Worm (Caenorhabditis elegans) whole organism, young adult: ENCODE data around the gene C49H3.16.

Experiments
- B0035.1 ChIP-seq: sonication (generic microtip); optimal IDR thresholded peaks from 2 replicates; lab custom pipeline; 2016; ENCODE audit warnings: missing genetic modification characterization, mild to moderate bottlenecking, missing compliant biosample characterization, missing genotype, missing genetic modification reagents
- B0261.1 ChIP-seq: sonication (generic microtip); optimal IDR thresholded peaks from 2 replicates; lab custom pipeline; 2016; ENCODE audit warnings: mild to moderate bottlenecking, missing genetic modification characterization, moderate library complexity, missing compliant biosample characterization
- B0336.3 ChIP-seq: fragments of 200-800 bp; sonication (Bioruptor generic); IDR thresholded peaks from 2 replicates; pipeline ENCODE4 v1.3.6; 2022; ENCODE audit warnings: missing genetic modification characterization, missing compliant biosample characterization
- C17E4.6 ChIP-seq: fragments of 200-800 bp; sonication (Bioruptor generic); IDR thresholded peaks from 2 replicates; pipeline ENCODE4 v1.3.6; 2022; ENCODE audit warnings: missing genetic modification reagents, missing genetic modification characterization, missing compliant biosample characterization
- F10E7.11 ChIP-seq: sonication (generic microtip); optimal IDR thresholded peaks from 2 replicates; lab custom pipeline; 2017; ENCODE audit warnings: mild to moderate bottlenecking, missing genetic modification characterization, moderate library complexity, missing compliant biosample characterization
- F49E8.2 ChIP-seq: sonication (generic microtip); optimal IDR thresholded peaks from 3 replicates; lab custom pipeline; 2017; ENCODE audit warnings: missing genetic modification characterization, mild to moderate bottlenecking, missing compliant biosample characterization, antibody characterized with exemption, moderate library complexity; ENCODE audit not compliant: insufficient read depth
- F57C9.4 ChIP-seq: sonication (generic microtip); optimal IDR thresholded peaks from 2 replicates; lab custom pipeline; 2017; ENCODE audit warnings: mild to moderate bottlenecking, missing genetic modification characterization, missing compliant biosample characterization
- T26A5.8 ChIP-seq: sonication (generic microtip); optimal IDR thresholded peaks from 2 replicates; lab custom pipeline; 2016; ENCODE audit warnings: missing genetic modification characterization, missing compliant biosample characterization
- Y53G8AR.9 ChIP-seq: fragments of 200-800 bp; sonication (Bioruptor generic); conservative IDR thresholded peaks from 2 replicates; pipeline ENCODE4 v1.3.6; 2022; ENCODE audit warnings: missing genetic modification reagents, missing genetic modification characterization, missing compliant biosample characterization
- atf-7 ChIP-seq: sonication (generic microtip); optimal IDR thresholded peaks from 2 replicates; lab custom pipeline; 2017; ENCODE audit warnings: mild to moderate bottlenecking, missing genetic modification characterization, missing compliant biosample characterization
- athp-1 ChIP-seq: sonication (generic microtip); optimal IDR thresholded peaks from 2 replicates; lab custom pipeline; 2017; ENCODE audit warnings: mild to moderate bottlenecking, missing genetic modification characterization, missing compliant biosample characterization
- cebp-2 ChIP-seq: fragments of 200-800 bp; sonication (Bioruptor generic); IDR thresholded peaks from 2 replicates; pipeline ENCODE4 v1.3.6; 2022; ENCODE audit warnings: missing genetic modification characterization, missing compliant biosample characterization
- ceh-40 ChIP-seq: fragments of 200-800 bp; sonication (Bioruptor generic); IDR thresholded peaks from 2 replicates; pipeline ENCODE4 v1.3.6; 2022; ENCODE audit warnings: missing genetic modification characterization, missing compliant biosample characterization
- ceh-58 ChIP-seq: fragments of 200-800 bp; sonication (Bioruptor generic); IDR thresholded peaks from 2 replicates; pipeline ENCODE4 v1.3.6; 2022; ENCODE audit warnings: missing genetic modification characterization, missing compliant biosample characterization
- chd-7 ChIP-seq: sonication (generic microtip); optimal IDR thresholded peaks from 2 replicates; lab custom pipeline; 2016; ENCODE audit warnings: mild to moderate bottlenecking, missing genetic modification characterization, moderate library complexity, missing compliant biosample characterization
- dpl-1 ChIP-seq: fragments of 150-350 bp; optimal IDR thresholded peaks from 2 replicates; lab custom pipeline; 2014; ENCODE audit warnings: missing biosample characterization, missing genetic modification reagents, missing genetic modification characterization
- efl-1 ChIP-seq: fragments of 150-350 bp; optimal IDR thresholded peaks from 2 replicates; lab custom pipeline; 2014; ENCODE audit warnings: missing biosample characterization, missing genetic modification reagents, missing genetic modification characterization
- egl-18 ChIP-seq: fragments of 200-800 bp; sonication (Bioruptor generic); IDR thresholded peaks from 2 replicates; pipeline ENCODE4 v1.3.6; 2022; ENCODE audit warnings: missing genetic modification reagents, missing genetic modification characterization, missing compliant biosample characterization
- egl-44 ChIP-seq: fragments of 200-800 bp; sonication (Bioruptor generic); IDR thresholded peaks from 2 replicates; pipeline ENCODE4 v1.3.6; 2022; ENCODE audit warnings: missing genetic modification reagents, missing genetic modification characterization, missing compliant biosample characterization
- ets-4 ChIP-seq: fragments of 200-800 bp; sonication (Bioruptor generic); optimal IDR thresholded peaks from 2 replicates; lab custom pipeline; 2018; ENCODE audit warnings: mild to moderate bottlenecking, missing genetic modification characterization, missing compliant biosample characterization
- him-1 ChIP-seq: sonication (generic microtip); optimal IDR thresholded peaks from 2 replicates; lab custom pipeline; 2016; ENCODE audit warnings: missing genotype, missing genetic modification reagents, missing genetic modification characterization, missing compliant biosample characterization
- hlh-12 ChIP-seq: sonication (generic microtip); optimal IDR thresholded peaks from 2 replicates; lab custom pipeline; 2016; ENCODE audit warnings: missing genetic modification characterization, missing compliant biosample characterization
- hmg-1.2 ChIP-seq: fragments of 200-800 bp; sonication (Bioruptor generic); IDR thresholded peaks from 2 replicates; pipeline ENCODE4 v1.3.6; 2022; ENCODE audit warnings: missing genetic modification reagents, missing genetic modification characterization, missing compliant biosample characterization
- hrde-1 ChIP-seq: sonication (generic microtip); optimal IDR thresholded peaks from 2 replicates; lab custom pipeline; 2016; ENCODE audit warnings: missing genetic modification characterization, mild to moderate bottlenecking, missing compliant biosample characterization, moderate library complexity, missing genotype, missing genetic modification reagents, borderline replicate concordance
- hsf-1 ChIP-seq: fragments of 200-800 bp; sonication (Bioruptor generic); IDR thresholded peaks from 2 replicates; pipeline ENCODE4 v1.3.6; 2022; ENCODE audit warnings: missing genetic modification reagents, missing genetic modification characterization, missing compliant biosample characterization
- lin-26 ChIP-seq: fragments of 200-800 bp; sonication (Bioruptor generic); IDR thresholded peaks from 2 replicates; pipeline ENCODE4 v1.3.6; 2022; ENCODE audit warnings: missing genetic modification reagents, missing genetic modification characterization, missing compliant biosample characterization
- lin-35 ChIP-seq, 3 experiments: fragments of 150-350 bp in 2 of 3; sonication (generic microtip) in 1 of 3; optimal IDR thresholded peaks; 2 replicates each; lab custom pipeline; 2014 to 2018; ENCODE audit warnings: missing biosample characterization in 3 of 3, missing genetic modification characterization in 3 of 3, missing genetic modification reagents in 3 of 3
- lin-54 ChIP-seq: fragments of 200-800 bp; sonication (Bioruptor generic); optimal IDR thresholded peaks from 2 replicates; lab custom pipeline; 2018; ENCODE audit warnings: mild to moderate bottlenecking, missing genetic modification characterization, missing compliant biosample characterization
- lir-1 ChIP-seq: fragments of 200-800 bp; sonication (Bioruptor generic); conservative IDR thresholded peaks from 2 replicates; pipeline ENCODE4 v1.3.6; 2022; ENCODE audit warnings: missing genetic modification reagents, missing genetic modification characterization, missing compliant biosample characterization
- lsl-1 ChIP-seq: fragments of 200-800 bp; sonication (Bioruptor generic); optimal IDR thresholded peaks from 2 replicates; lab custom pipeline; 2018; ENCODE audit warnings: mild to moderate bottlenecking, missing genetic modification characterization, moderate library complexity, missing compliant biosample characterization
- madf-6 ChIP-seq: fragments of 200-800 bp; sonication (Bioruptor generic); IDR thresholded peaks from 2 replicates; pipeline ENCODE4 v1.3.6; 2022; ENCODE audit warnings: missing genetic modification reagents, missing genetic modification characterization, missing compliant biosample characterization
- mcd-1 ChIP-seq: fragments of 200-800 bp; sonication (Bioruptor generic); IDR thresholded peaks from 2 replicates; pipeline ENCODE4 v1.3.6; 2022; ENCODE audit warnings: missing genetic modification reagents, missing genetic modification characterization, missing compliant biosample characterization
- mxl-1 ChIP-seq: sonication (generic microtip); optimal IDR thresholded peaks from 2 replicates; lab custom pipeline; 2016; ENCODE audit warnings: missing genetic modification characterization, missing compliant biosample characterization
- nfya-1 ChIP-seq: sonication (generic microtip); optimal IDR thresholded peaks from 2 replicates; lab custom pipeline; 2017; ENCODE audit warnings: antibody characterized with exemption, missing compliant biosample characterization, missing genetic modification characterization, borderline replicate concordance; ENCODE audit not compliant: insufficient read depth
- nfya-2 ChIP-seq: fragments of 200-800 bp; sonication (Bioruptor generic); IDR thresholded peaks from 2 replicates; pipeline ENCODE4 v1.3.6; 2022; ENCODE audit warnings: missing genetic modification reagents, missing genetic modification characterization, missing compliant biosample characterization
- nfyb-1 ChIP-seq: fragments of 200-800 bp; sonication (Bioruptor generic); IDR thresholded peaks from 2 replicates; pipeline ENCODE4 v1.3.6; 2022; ENCODE audit warnings: missing genetic modification reagents, missing genetic modification characterization, missing compliant biosample characterization
- nhr-179 ChIP-seq: sonication (generic microtip); optimal IDR thresholded peaks from 2 replicates; lab custom pipeline; 2016; ENCODE audit warnings: mild to moderate bottlenecking, missing genetic modification characterization, missing compliant biosample characterization
- nhr-27 ChIP-seq: fragments of 200-800 bp; sonication (Bioruptor generic); optimal IDR thresholded peaks from 2 replicates; lab custom pipeline; 2018; ENCODE audit warnings: mild to moderate bottlenecking, missing genetic modification characterization, moderate library complexity, missing compliant biosample characterization
- rec-8 ChIP-seq, 2 experiments: sonication (generic microtip); optimal IDR thresholded peaks; 2 replicates each; lab custom pipeline; 2016; ENCODE audit warnings: mild to moderate bottlenecking in 2 of 2, missing genetic modification characterization in 2 of 2, missing genetic modification reagents in 2 of 2, missing genotype in 2 of 2, missing biosample characterization in 1 of 2, missing compliant biosample characterization in 1 of 2, moderate library complexity in 1 of 2
- repo-1 ChIP-seq: sonication (generic microtip); optimal IDR thresholded peaks from 2 replicates; lab custom pipeline; 2017; ENCODE audit warnings: mild to moderate bottlenecking, missing genetic modification characterization, missing compliant biosample characterization
- rpc-1 ChIP-seq, 2 experiments: fragments of 150-350 bp in 1 of 2; sonication (generic microtip) in 1 of 2; optimal IDR thresholded peaks; 2 replicates each; lab custom pipeline; 2014 to 2018; ENCODE audit warnings: missing biosample characterization in 1 of 2, missing genetic modification characterization in 1 of 2, missing genetic modification reagents in 1 of 2, missing genotype in 1 of 2
- snpc-1.1 ChIP-seq: sonication (generic microtip); optimal IDR thresholded peaks from 2 replicates; lab custom pipeline; 2017; ENCODE audit warnings: missing genetic modification characterization, mild to moderate bottlenecking, missing compliant biosample characterization, antibody characterized with exemption, moderate library complexity, missing genotype, missing genetic modification reagents; ENCODE audit not compliant: insufficient read depth
- snpc-4 ChIP-seq, 5 experiments: fragments of 150-350 bp in 1 of 5; sonication (generic microtip) in 4 of 5; optimal IDR thresholded peaks; 2 replicates each; lab custom pipeline; 2014 to 2018; ENCODE audit warnings: missing genetic modification characterization in 5 of 5, missing biosample characterization in 3 of 5, antibody characterized with exemption in 2 of 5, mild to moderate bottlenecking in 2 of 5, missing compliant biosample characterization in 2 of 5, missing genotype in 2 of 5, moderate library complexity in 2 of 5, missing genetic modification reagents in 1 of 5
- somi-1 ChIP-seq: fragments of 200-800 bp; sonication (Bioruptor generic); optimal IDR thresholded peaks from 2 replicates; lab custom pipeline; 2018; ENCODE audit warnings: mild to moderate bottlenecking, missing genetic modification characterization, missing compliant biosample characterization
- unc-62 ChIP-seq: fragments of 150-350 bp; optimal IDR thresholded peaks from 2 replicates; lab custom pipeline; 2014; ENCODE audit warnings: missing biosample characterization, missing genetic modification reagents, missing genetic modification characterization
- ztf-26 ChIP-seq: sonication (generic microtip); optimal IDR thresholded peaks from 2 replicates; lab custom pipeline; 2017; ENCODE audit warnings: missing genetic modification characterization, missing compliant biosample characterization
- ztf-3 ChIP-seq: fragments of 200-800 bp; sonication (Bioruptor generic); optimal IDR thresholded peaks from 2 replicates; lab custom pipeline; 2018; ENCODE audit warnings: mild to moderate bottlenecking, missing genetic modification characterization, missing compliant biosample characterization

Gene C49H3.16

ce11 chrIV:7961889-7962342 is 41.7 kb downstream of the C49H3.16 start (continued):
- TF ChIP-seq ceh-40 (0 out of 2 replicates have a peak, but pooled peaks have one; percentile 33), nfya-1 (tag; lab: Kevin White, UChicago) (no peak), F10E7.11 (tag; lab: Kevin White, UChicago) (peak; percentile 65), mxl-1 (tag; lab: Kevin White, UChicago) (peak; percentile 36), F57C9.4 (tag; lab: Kevin White, UChicago) (peak; percentile 78), atf-7 (tag; lab: Kevin White, UChicago) (peak; percentile 22), hlh-12 (no peak), lin-26 (GFP tag; lab: Robert Waterston, UW) (peak; percentile 68), chd-7 (tag; lab: Kevin White, UChicago) (peak; percentile 88), somi-1 (GFP tag; lab: Kevin White, UChicago) (no peak), egl-18 (GFP tag; lab: Robert Waterston, UW) (no peak), B0336.3 (peak; percentile 94), snpc-1.1 (tag; lab: Kevin White, UChicago) (peak; percentile 60), nfyb-1 (GFP tag; lab: Robert Waterston, UW) (0 out of 2 replicates have a peak, but pooled peaks have one; percentile 56), dpl-1 (GFP tag; lab: Kevin White, UChicago) (no peak), Y53G8AR.9 (GFP tag; lab: Robert Waterston, UW) (peak; percentile 86), lin-54 (GFP tag; lab: Kevin White, UChicago) (peak; percentile 45), ceh-58 (GFP tag; lab: Robert Waterston, UW) (peak; percentile 95; the same call in 1 of the 2 replicates), him-1 (tag; lab: Kevin White, UChicago) (peak; percentile 52), nfya-2 (GFP tag; lab: Robert Waterston, UW) (0 out of 2 replicates have a peak, but pooled peaks have one; percentile 21), unc-62 (GFP tag; lab: Kevin White, UChicago) (no peak), rec-8 (tag; optimal IDR thresholded peaks at IDR 0.05; lab: Kevin White, UChicago) (peak in 1 of 2 experiments; percentile 4), mcd-1 (GFP tag; lab: Robert Waterston, UW) (no peak), madf-6 (GFP tag; lab: Robert Waterston, UW) (peak; percentile 76), lin-35 (GFP tag; optimal IDR thresholded peaks at IDR 0.05; lab: Kevin White, UChicago) (peak in 1 of 3 experiments; percentile 16), B0035.1 (tag; lab: Kevin White, UChicago) (no peak), B0261.1 (tag; lab: Kevin White, UChicago) (no peak), T26A5.8 (peak; percentile 72), lsl-1 (GFP tag; lab: Kevin White, UChicago) (peak; percentile 55), ztf-3 (GFP tag; lab: Kevin White, UChicago) (no peak), nhr-179 (tag; lab: Kevin White, UChicago) (no peak), efl-1 (no peak), lir-1 (GFP tag; lab: Robert Waterston, UW) (no peak), hmg-1.2 (no peak; the same call in 1 of the 2 replicates), ztf-26 (tag; lab: Kevin White, UChicago) (no peak), repo-1 (tag; lab: Kevin White, UChicago) (peak; percentile 68), cebp-2 (GFP tag; lab: Robert Waterston, UW) (no peak), rpc-1 (optimal IDR thresholded peaks at IDR 0.05; lab: Kevin White, UChicago) (no peak), rpc-1 (tag; optimal IDR thresholded peaks at IDR 0.05; lab: Kevin White, UChicago) (peak; percentile 4), hrde-1 (peak; percentile 89), ets-4 (GFP tag; lab: Kevin White, UChicago) (no peak), C17E4.6 (GFP tag; lab: Robert Waterston, UW) (no peak; the same call in 1 of the 2 replicates), snpc-4 (GFP tag; optimal IDR thresholded peaks at IDR 0.05; lab: Kevin White, UChicago) (peak; percentile 11), snpc-4 (tag; optimal IDR thresholded peaks at IDR 0.05; lab: Kevin White, UChicago) (peak in 1 of 4 experiments; percentile 47), F49E8.2 (tag; lab: Kevin White, UChicago) (peak; percentile 97), egl-44 (0 out of 2 replicates have a peak, but pooled peaks have one; percentile 28), hsf-1 (GFP tag; lab: Robert Waterston, UW) (peak; percentile 80), nhr-27 (tag; lab: Kevin White, UChicago) (peak; percentile 83), athp-1 (tag; lab: Kevin White, UChicago) (peak; percentile 65)
